Fruit fly (Drosophila melanogaster): ENCODE measurements around the gene CG42834.
A peak's percentile ranks its signal among the peaks of the same experiment; 100 is the strongest.

CG42834 gene

DNA sequence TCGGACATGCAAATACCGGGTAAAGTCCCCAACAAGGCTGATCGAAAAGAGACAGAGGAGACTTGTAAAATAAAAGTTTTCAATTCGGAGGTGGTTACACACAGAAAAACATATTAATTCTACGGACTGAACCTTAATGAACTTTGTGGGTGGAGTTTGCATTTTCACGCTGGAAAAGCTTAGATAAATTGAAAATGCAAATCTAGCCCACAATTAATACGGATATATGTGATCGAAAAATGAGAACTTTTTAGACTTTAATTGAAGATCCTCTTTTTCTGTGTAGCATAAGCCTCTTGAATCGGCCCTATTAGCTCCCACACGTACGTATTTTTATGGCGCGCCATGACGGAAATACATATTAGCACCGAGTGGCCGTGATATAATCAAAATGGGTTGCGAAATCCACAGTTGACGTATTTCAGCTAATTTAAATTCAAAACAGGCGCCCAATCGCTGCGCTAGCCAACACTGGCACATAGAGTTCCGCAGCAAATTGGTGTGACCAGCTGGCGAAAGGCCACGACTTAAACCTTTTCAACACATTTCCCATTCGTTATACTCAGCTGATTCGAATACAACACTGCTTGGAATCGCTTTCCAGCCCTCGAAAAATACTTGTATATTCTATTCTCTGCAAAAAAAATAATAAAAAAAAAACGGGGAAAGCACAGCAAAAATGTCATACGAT, 33.1 kb upstream of the CG42834 start (continued):
- TF ChIP-seq Trl (optimal IDR thresholded peaks at IDR 0.05) (no peak), Trl (GFP tag; optimal IDR thresholded peaks at IDR 0.05) (peak; percentile 81), hbn (GFP tag; IDR thresholded peaks at IDR 0.05; ENCODE audit: partially characterized antibody) (no peak), CG12071 (GFP tag; optimal IDR thresholded peaks at IDR 0.05) (peak; percentile 23), gt (GFP tag; IDR thresholded peaks at IDR 0.05) (no peak), CG15696 (tag; optimal IDR thresholded peaks at IDR 0.05) (peak; percentile 0), Atf3 (GFP tag; optimal IDR thresholded peaks at IDR 0.05) (no peak), her (GFP tag; optimal IDR thresholded peaks at IDR 0.05) (peak; percentile 55), CG10543 (GFP tag; optimal IDR thresholded peaks at IDR 0.05) (peak; percentile 44), Hsf (GFP tag; optimal IDR thresholded peaks at IDR 0.05) (peak; percentile 52), Bgb (GFP tag; IDR thresholded peaks at IDR 0.05; ENCODE audit: partially characterized antibody) (peak; percentile 68; the same call in 1 of the 2 replicates), CG1603 (tag; optimal IDR thresholded peaks at IDR 0.05) (peak; percentile 91), CG8924 (tag; optimal IDR thresholded peaks at IDR 0.05) (peak; percentile 33), nom (GFP tag; optimal IDR thresholded peaks at IDR 0.05) (peak; percentile 47), chinmo (GFP tag; IDR thresholded peaks at IDR 0.05; ENCODE audit: partially characterized antibody) (no peak; the same call in 3 of the 4 replicates), H15 (GFP tag; IDR thresholded peaks at IDR 0.05) (peak; percentile 43; the same call in 1 of the 3 replicates), Doc3 (GFP tag; IDR thresholded peaks at IDR 0.05; ENCODE audit: partially characterized antibody) (no peak), lbe (GFP tag; optimal IDR thresholded peaks at IDR 0.05) (no peak), stc (GFP tag; IDR thresholded peaks at IDR 0.05) (0 out of 2 replicates have a peak, but pooled peaks have one; percentile 15), Poxn (GFP tag; IDR thresholded peaks at IDR 0.05) (0 out of 2 replicates have a peak, but pooled peaks have one; percentile 38), CG15479 (GFP tag; optimal IDR thresholded peaks at IDR 0.05) (no peak), luna (GFP tag; optimal IDR thresholded peaks at IDR 0.05) (peak; percentile 66), ap (GFP tag; IDR thresholded peaks at IDR 0.05) (no peak), CG9817 (tag; optimal IDR thresholded peaks at IDR 0.05) (peak; percentile 38), rib (GFP tag; IDR thresholded peaks at IDR 0.05) (0 out of 2 replicates have a peak, but pooled peaks have one; percentile 49), gfzf (GFP tag; optimal IDR thresholded peaks at IDR 0.05) (peak; percentile 84), CG9609 (GFP tag; optimal IDR thresholded peaks at IDR 0.05) (peak; percentile 74), CG12219 (GFP tag; optimal IDR thresholded peaks at IDR 0.05) (peak; percentile 19), unpg (GFP tag; optimal IDR thresholded peaks at IDR 0.05) (peak; percentile 7), CG12942 (GFP tag; optimal IDR thresholded peaks at IDR 0.05) (peak; percentile 38), CG8478 (optimal IDR thresholded peaks at IDR 0.05) (no peak), tna (GFP tag; IDR thresholded peaks at IDR 0.05; ENCODE audit: partially characterized antibody) (no peak; the same call in 1 of the 2 replicates), CG30431 (GFP tag; optimal IDR thresholded peaks at IDR 0.05) (no peak), Side (GFP tag; optimal IDR thresholded peaks at IDR 0.05) (peak; percentile 65), sr (GFP tag; IDR thresholded peaks at IDR 0.05) (peak; percentile 50; the same call in 1 of the 3 replicates), Xrp1 (GFP tag; IDR thresholded peaks at IDR 0.05) (peak; percentile 64), Fer1 (GFP tag; optimal IDR thresholded peaks at IDR 0.05) (peak; percentile 55), CG13296 (GFP tag; optimal IDR thresholded peaks at IDR 0.05) (peak; percentile 50), CG11247 (GFP tag; IDR thresholded peaks at IDR 0.05) (peak; percentile 64), phol (tag; optimal IDR thresholded peaks at IDR 0.05) (peak; percentile 59), CG17912 (GFP tag; optimal IDR thresholded peaks at IDR 0.05) (peak; percentile 57), CG5953 (GFP tag; IDR thresholded peaks at IDR 0.05) (no peak), HmgD (GFP tag; optimal IDR thresholded peaks at IDR 0.05) (peak; percentile 37), CG6254 (GFP tag; optimal IDR thresholded peaks at IDR 0.05) (no peak), Six4 (GFP tag; optimal IDR thresholded peaks at IDR 0.05) (no peak), Mrtf (GFP tag; IDR thresholded peaks at IDR 0.05) (peak; percentile 62; the same call in 2 of the 3 replicates), CG30020 (tag; optimal IDR thresholded peaks at IDR 0.05) (peak; percentile 31), CG9215 (GFP tag; IDR thresholded peaks at IDR 0.05) (0 out of 2 replicates have a peak, but pooled peaks have one; percentile 30), Max (GFP tag; optimal IDR thresholded peaks at IDR 0.05) (peak; percentile 47)
